Worm (Caenorhabditis elegans) whole organism, young adult: ENCODE measurements around the gene spe-29.

Source experiments
- B0336.3 ChIP-seq: fragments of 200-800 bp; sonication (Bioruptor generic); IDR thresholded peaks from 2 replicates; pipeline ENCODE4 v1.3.6; 2022; ENCODE audit warnings: missing genetic modification characterization, missing compliant biosample characterization
- F22D6.2 ChIP-seq: sonication (generic microtip); optimal IDR thresholded peaks from 2 replicates; lab custom pipeline; 2016; ENCODE audit warnings: mild to moderate bottlenecking, missing genetic modification characterization, missing compliant biosample characterization
- F49E8.2 ChIP-seq: sonication (generic microtip); optimal IDR thresholded peaks from 3 replicates; lab custom pipeline; 2017; ENCODE audit warnings: missing genetic modification characterization, mild to moderate bottlenecking, missing compliant biosample characterization, antibody characterized with exemption, moderate library complexity; ENCODE audit not compliant: insufficient read depth
- T07F8.4 ChIP-seq: sonication (generic microtip); optimal IDR thresholded peaks from 2 replicates; lab custom pipeline; 2016; ENCODE audit warnings: mild to moderate bottlenecking, missing genetic modification characterization, moderate library complexity, missing compliant biosample characterization
- T26A5.8 ChIP-seq: sonication (generic microtip); optimal IDR thresholded peaks from 2 replicates; lab custom pipeline; 2016; ENCODE audit warnings: missing genetic modification characterization, missing compliant biosample characterization
- Y53F4B.3 ChIP-seq: fragments of 200-800 bp; sonication (Bioruptor generic); IDR thresholded peaks from 2 replicates; pipeline ENCODE4 v1.3.6; 2022; ENCODE audit warnings: missing genetic modification reagents, missing genetic modification characterization, missing compliant biosample characterization
- Y95B8A.8 ChIP-seq: fragments of 200-800 bp; sonication (Bioruptor generic); IDR thresholded peaks from 2 replicates; pipeline ENCODE4 v1.3.6; 2022; ENCODE audit warnings: missing genetic modification reagents, missing genetic modification characterization, missing compliant biosample characterization
- ama-1 ChIP-seq, 3 experiments: fragments of 150-350 bp in 1 of 3; sonication (generic microtip) in 2 of 3; optimal IDR thresholded peaks; 2 replicates each; lab custom pipeline; 2014 to 2018; ENCODE audit warnings: missing biosample characterization in 2 of 3, missing genetic modification characterization in 2 of 3, missing genetic modification reagents in 2 of 3
- ets-4 ChIP-seq: fragments of 200-800 bp; sonication (Bioruptor generic); optimal IDR thresholded peaks from 2 replicates; lab custom pipeline; 2018; ENCODE audit warnings: mild to moderate bottlenecking, missing genetic modification characterization, missing compliant biosample characterization
- lin-35 ChIP-seq, 3 experiments: fragments of 150-350 bp in 2 of 3; sonication (generic microtip) in 1 of 3; optimal IDR thresholded peaks; 2 replicates each; lab custom pipeline; 2014 to 2018; ENCODE audit warnings: missing biosample characterization in 3 of 3, missing genetic modification characterization in 3 of 3, missing genetic modification reagents in 3 of 3
- snpc-4 ChIP-seq, 5 experiments: fragments of 150-350 bp in 1 of 5; sonication (generic microtip) in 4 of 5; optimal IDR thresholded peaks; 2 replicates each; lab custom pipeline; 2014 to 2018; ENCODE audit warnings: missing genetic modification characterization in 5 of 5, missing biosample characterization in 3 of 5, antibody characterized with exemption in 2 of 5, mild to moderate bottlenecking in 2 of 5, missing compliant biosample characterization in 2 of 5, missing genotype in 2 of 5, moderate library complexity in 2 of 5, missing genetic modification reagents in 1 of 5
- unc-130 ChIP-seq: sonication (generic microtip); optimal IDR thresholded peaks from 2 replicates; lab custom pipeline; 2016; ENCODE audit warnings: missing genetic modification reagents, missing genetic modification characterization, missing compliant biosample characterization
- ztf-3 ChIP-seq: fragments of 200-800 bp; sonication (Bioruptor generic); optimal IDR thresholded peaks from 2 replicates; lab custom pipeline; 2018; ENCODE audit warnings: mild to moderate bottlenecking, missing genetic modification characterization, missing compliant biosample characterization

DNA sequence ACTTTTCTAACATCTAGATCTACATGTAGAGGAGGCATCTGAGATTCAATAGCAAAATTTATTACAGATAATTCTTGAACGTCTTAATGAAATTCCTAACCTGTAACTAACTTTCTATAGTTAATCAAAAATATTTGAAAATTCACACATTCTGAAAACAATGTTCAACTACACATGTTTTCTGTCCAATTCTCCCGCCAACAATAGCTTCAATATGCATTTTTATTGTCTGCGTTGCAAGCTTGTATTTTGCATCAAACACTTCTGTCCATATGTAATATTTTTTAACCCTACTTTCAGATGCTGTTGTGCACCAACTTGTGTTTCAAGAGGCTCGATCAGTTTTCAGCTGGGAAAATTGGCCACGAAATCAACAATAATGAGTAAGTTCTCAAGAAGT lies 35.0 kb upstream of the spe-29 start, which contains the start of gene tbc-3:
- TF ChIP-seq snpc-4 (GFP tag; optimal IDR thresholded peaks at IDR 0.05; lab: Kevin White, UChicago) (no peak), snpc-4 (tag; optimal IDR thresholded peaks at IDR 0.05; lab: Kevin White, UChicago) (no peak), Y95B8A.8 (GFP tag; lab: Robert Waterston, UW) (no peak), ztf-3 (GFP tag; lab: Kevin White, UChicago) (no peak), ets-4 (GFP tag; lab: Kevin White, UChicago) (no peak), Y53F4B.3 (GFP tag; lab: Robert Waterston, UW) (no peak), F22D6.2 (tag; lab: Kevin White, UChicago) (no peak), F49E8.2 (no peak), T07F8.4 (no peak), lin-35 (GFP tag; optimal IDR thresholded peaks at IDR 0.05; lab: Kevin White, UChicago) (no peak), unc-130 (GFP tag; lab: Kevin White, UChicago) (no peak), B0336.3 (no peak), T26A5.8 (tag; lab: Kevin White, UChicago) (no peak), ama-1 (optimal IDR thresholded peaks at IDR 0.05; lab: Kevin White, UChicago) (no peak), ama-1 (GFP tag; optimal IDR thresholded peaks at IDR 0.05; lab: Kevin White, UChicago) (no peak)
